Fruit fly (Drosophila melanogaster) whole organism, embryonic: ENCODE measurements around the gene jdp.

ENCODE experiments used
- ATbp ChIP-seq: fragments of 200-800 bp; sonication (Bioruptor generic); optimal IDR thresholded peaks from 2 replicates; lab custom pipeline; 2017; ENCODE audit warnings: missing biosample characterization, mild to moderate bottlenecking, missing genetic modification characterization, missing genetic modification reagents
- Atf-2 ChIP-seq: fragments of 200-800 bp; sonication (Bioruptor generic); optimal IDR thresholded peaks from 2 replicates; lab custom pipeline; 2016; ENCODE audit warnings: missing biosample characterization, missing genetic modification characterization
- CG1024 ChIP-seq: fragments of 200-800 bp; sonication (Bioruptor generic); IDR thresholded peaks from 2 replicates; pipeline ENCODE4 v1.3.6; 2022; ENCODE audit warnings: missing biosample characterization, missing genetic modification characterization
- CG11085 ChIP-seq: fragments of 200-800 bp; sonication (Bioruptor generic); IDR thresholded peaks from 2 replicates; pipeline ENCODE4 v1.3.6; 2022; ENCODE audit warnings: missing biosample characterization, missing genetic modification characterization
- CG11456 ChIP-seq: fragments of 200-800 bp; sonication (Bioruptor generic); IDR thresholded peaks from 3 replicates; pipeline ENCODE4 v1.3.6; 2022; ENCODE audit warnings: missing biosample characterization, missing genetic modification characterization
- CG11723 ChIP-seq: fragments of 200-800 bp; sonication (Bioruptor generic); optimal IDR thresholded peaks from 2 replicates; lab custom pipeline; 2017; ENCODE audit warnings: missing biosample characterization, mild to moderate bottlenecking, missing genetic modification characterization
- CG12155 ChIP-seq: fragments of 200-800 bp; sonication (Bioruptor generic); optimal IDR thresholded peaks from 3 replicates; lab custom pipeline; 2016; ENCODE audit warnings: missing biosample characterization, missing genetic modification characterization
- CG13123 ChIP-seq: fragments of 200-800 bp; sonication (Bioruptor generic); optimal IDR thresholded peaks from 2 replicates; lab custom pipeline; 2016; ENCODE audit warnings: missing biosample characterization, missing genetic modification characterization
- CG13894 ChIP-seq: fragments of 200-800 bp; sonication (Bioruptor generic); optimal IDR thresholded peaks from 3 replicates; lab custom pipeline; 2018; ENCODE audit warnings: missing biosample characterization, mild to moderate bottlenecking, missing genetic modification characterization, moderate library complexity
- CG17385 ChIP-seq: fragments of 200-800 bp; sonication (Bioruptor generic); optimal IDR thresholded peaks from 3 replicates; lab custom pipeline; 2018; ENCODE audit warnings: missing biosample characterization, mild to moderate bottlenecking, missing genetic modification characterization
- CG17829 ChIP-seq: fragments of 200-800 bp; optimal IDR thresholded peaks from 2 replicates; lab custom pipeline; 2019; ENCODE audit warnings: missing biosample characterization, mild to moderate bottlenecking, missing genetic modification characterization, moderate library complexity
- CG18262 ChIP-seq: fragments of 200-800 bp; optimal IDR thresholded peaks from 3 replicates; lab custom pipeline; 2019; ENCODE audit warnings: missing biosample characterization, mild to moderate bottlenecking, missing genetic modification characterization, moderate library complexity
- CG1832 ChIP-seq: fragments of 200-800 bp; sonication (Bioruptor generic); optimal IDR thresholded peaks from 2 replicates; lab custom pipeline; 2017; ENCODE audit warnings: missing biosample characterization, mild to moderate bottlenecking, missing genetic modification characterization, inconsistent platforms
- CG18619 ChIP-seq: fragments of 200-800 bp; sonication (Bioruptor generic); optimal IDR thresholded peaks from 3 replicates; lab custom pipeline; 2017; ENCODE audit warnings: missing biosample characterization, mild to moderate bottlenecking, missing genetic modification characterization
- CG2889 ChIP-seq: fragments of 200-800 bp; sonication (Bioruptor generic); IDR thresholded peaks from 3 replicates; pipeline ENCODE4 v1.3.6; 2022; ENCODE audit warnings: missing biosample characterization, missing genetic modification characterization
- CG31388 ChIP-seq: fragments of 200-800 bp; sonication (Bioruptor generic); optimal IDR thresholded peaks from 2 replicates; lab custom pipeline; 2016; ENCODE audit warnings: missing biosample characterization, missing genetic modification characterization
- CG7928 ChIP-seq: fragments of 200-800 bp; sonication (Bioruptor generic); optimal IDR thresholded peaks from 2 replicates; lab custom pipeline; 2017; ENCODE audit warnings: missing biosample characterization, mild to moderate bottlenecking, missing genetic modification characterization
- CG8478 ChIP-seq: fragments of >200 bp; optimal IDR thresholded peaks from 2 replicates; lab custom pipeline; 2018
- CG9797 ChIP-seq: fragments of 200-800 bp; sonication (Bioruptor generic); optimal IDR thresholded peaks from 3 replicates; lab custom pipeline; 2018; ENCODE audit warnings: missing biosample characterization, mild to moderate bottlenecking, missing genetic modification characterization
- D ChIP-seq, 2 experiments: fragments of 200-800 bp in 1 of 2; fragments of >200 bp in 1 of 2; sonication (Bioruptor generic) in 1 of 2; optimal IDR thresholded peaks; 2 replicates in 1 of 2; 3 replicates in 1 of 2; lab custom pipeline; 2017; ENCODE audit warnings: mild to moderate bottlenecking in 1 of 2, missing biosample characterization in 1 of 2, missing genetic modification characterization in 1 of 2, missing genetic modification reagents in 1 of 2
- Deaf1 ChIP-seq: fragments of 200-800 bp; optimal IDR thresholded peaks from 3 replicates; lab custom pipeline; 2019; ENCODE audit warnings: missing biosample characterization, mild to moderate bottlenecking, missing genetic modification characterization, moderate library complexity
- Dll ChIP-seq: fragments of 200-800 bp; sonication (Bioruptor generic); IDR thresholded peaks from 4 replicates; pipeline ENCODE4 v1.3.6; 2022; ENCODE audit warnings: missing biosample characterization, missing genetic modification characterization; ENCODE audit not compliant: partially characterized antibody
- ERR ChIP-seq: fragments of 200-800 bp; sonication (Bioruptor generic); optimal IDR thresholded peaks from 2 replicates; lab custom pipeline; 2016; ENCODE audit warnings: missing biosample characterization, missing genetic modification characterization
- Gug ChIP-seq: fragments of 200-800 bp; sonication (Bioruptor generic); IDR thresholded peaks from 4 replicates; pipeline ENCODE4 v1.3.6; 2022; ENCODE audit warnings: missing biosample characterization, missing genetic modification characterization
- Jarid2 ChIP-seq: fragments of 200-800 bp; sonication (Bioruptor generic); optimal IDR thresholded peaks from 3 replicates; lab custom pipeline; 2017; ENCODE audit warnings: mild to moderate bottlenecking, missing biosample characterization, missing genetic modification reagents, missing genetic modification characterization
- Kr ChIP-seq: fragments of 200-800 bp; sonication (Bioruptor generic); optimal IDR thresholded peaks from 2 replicates; lab custom pipeline; 2017; ENCODE audit warnings: missing biosample characterization, mild to moderate bottlenecking, missing genetic modification characterization
- Oli ChIP-seq: fragments of 200-800 bp; sonication (Bioruptor generic); optimal IDR thresholded peaks from 2 replicates; lab custom pipeline; 2018; ENCODE audit warnings: missing biosample characterization, mild to moderate bottlenecking, missing genetic modification characterization, moderate library complexity
- Pdp1 ChIP-seq, 2 experiments: fragments of 200-800 bp; sonication (Bioruptor generic); optimal IDR thresholded peaks; 3 replicates each; lab custom pipeline; 2016; ENCODE audit warnings: missing biosample characterization in 2 of 2, missing genetic modification characterization in 2 of 2, mild to moderate bottlenecking in 1 of 2, moderate library complexity in 1 of 2
- Ravus ChIP-seq: fragments of 200-800 bp; sonication (Bioruptor generic); IDR thresholded peaks from 2 replicates; pipeline ENCODE4 v1.3.6; 2022; ENCODE audit warnings: missing biosample characterization, missing genetic modification characterization
- Rfx ChIP-seq: fragments of 200-800 bp; sonication (Bioruptor generic); IDR thresholded peaks from 2 replicates; pipeline ENCODE4 v1.3.6; 2022; ENCODE audit warnings: missing biosample characterization, missing genetic modification characterization
- Side ChIP-seq: fragments of 200-800 bp; sonication (Bioruptor generic); optimal IDR thresholded peaks from 2 replicates; lab custom pipeline; 2016; ENCODE audit warnings: missing biosample characterization, missing genetic modification characterization
- Taf1 ChIP-seq: fragments of 200-800 bp; sonication (Bioruptor generic); IDR thresholded peaks from 2 replicates; pipeline ENCODE4 v1.3.6; 2022; ENCODE audit warnings: missing biosample characterization, missing genetic modification characterization
- ab ChIP-seq: fragments of 200-800 bp; sonication (Bioruptor generic); optimal IDR thresholded peaks from 2 replicates; lab custom pipeline; 2016; ENCODE audit warnings: missing biosample characterization, missing genetic modification characterization
- bigmax ChIP-seq: fragments of 200-800 bp; sonication (Bioruptor generic); optimal IDR thresholded peaks from 2 replicates; lab custom pipeline; 2018; ENCODE audit warnings: missing biosample characterization, mild to moderate bottlenecking, missing genetic modification characterization
- chinmo ChIP-seq: fragments of 200-800 bp; sonication (Bioruptor generic); IDR thresholded peaks from 4 replicates; pipeline ENCODE4 v1.3.6; 2022; ENCODE audit warnings: missing biosample characterization, missing genetic modification characterization; ENCODE audit not compliant: partially characterized antibody
- da ChIP-seq: fragments of 200-800 bp; sonication (Bioruptor generic); optimal IDR thresholded peaks from 2 replicates; lab custom pipeline; 2016; ENCODE audit warnings: missing biosample characterization, missing genetic modification characterization
- fd96Cb ChIP-seq: fragments of 200-800 bp; sonication (Bioruptor generic); optimal IDR thresholded peaks from 2 replicates; lab custom pipeline; 2018; ENCODE audit warnings: missing biosample characterization, mild to moderate bottlenecking, missing genetic modification characterization, moderate library complexity
- grn ChIP-seq: fragments of 200-800 bp; sonication (Bioruptor generic); optimal IDR thresholded peaks from 3 replicates; lab custom pipeline; 2017; ENCODE audit warnings: missing biosample characterization, missing genetic modification characterization
- hb ChIP-seq: fragments of 200-800 bp; sonication (Bioruptor generic); IDR thresholded peaks from 3 replicates; pipeline ENCODE4 v1.3.6; 2022; ENCODE audit warnings: missing biosample characterization, missing genetic modification characterization; ENCODE audit not compliant: partially characterized antibody
- hkb ChIP-seq, 2 experiments: fragments of 200-800 bp in 1 of 2; fragments of >200 bp in 1 of 2; sonication (Bioruptor generic) in 1 of 2; IDR thresholded peaks in 1 of 2; optimal IDR thresholded peaks in 1 of 2; 2 replicates each; pipeline versions ENCODE4 v1.3.6 to Lab custom; 2017 to 2022; ENCODE audit warnings: missing biosample characterization in 1 of 2, missing genetic modification characterization in 1 of 2
- ken ChIP-seq: fragments of 200-800 bp; sonication (Bioruptor generic); IDR thresholded peaks from 3 replicates; pipeline ENCODE4 v1.3.6; 2022; ENCODE audit warnings: missing biosample characterization, missing genetic modification characterization
- lola ChIP-seq, 3 experiments: fragments of >200 bp in 2 of 3; fragments of 200-800 bp in 1 of 3; sonication (Bioruptor generic) in 1 of 3; optimal IDR thresholded peaks; 2 replicates each; lab custom pipeline; 2017 to 2019; ENCODE audit warnings: missing biosample characterization in 3 of 3, missing genetic modification characterization in 3 of 3, mild to moderate bottlenecking in 1 of 3, moderate library complexity in 1 of 3
- phol ChIP-seq: fragments of 200-800 bp; sonication (Bioruptor generic); optimal IDR thresholded peaks from 3 replicates; lab custom pipeline; 2018; ENCODE audit warnings: missing biosample characterization, mild to moderate bottlenecking, missing genetic modification characterization, moderate library complexity
- pum ChIP-seq: fragments of 200-800 bp; sonication (Bioruptor generic); optimal IDR thresholded peaks from 2 replicates; lab custom pipeline; 2016; ENCODE audit warnings: missing biosample characterization, missing genetic modification characterization
- pzg ChIP-seq: fragments of 200-800 bp; sonication (Bioruptor generic); optimal IDR thresholded peaks from 3 replicates; lab custom pipeline; 2018; ENCODE audit warnings: missing biosample characterization, mild to moderate bottlenecking, missing genetic modification characterization, moderate library complexity
- salm ChIP-seq: fragments of 200-800 bp; sonication (Bioruptor generic); optimal IDR thresholded peaks from 2 replicates; lab custom pipeline; 2018; ENCODE audit warnings: missing biosample characterization, mild to moderate bottlenecking, missing genetic modification characterization
- sisA ChIP-seq: fragments of 200-800 bp; sonication (Bioruptor generic); IDR thresholded peaks from 2 replicates; pipeline ENCODE4 v1.3.6; 2022; ENCODE audit warnings: missing biosample characterization, missing genetic modification characterization
- tap ChIP-seq: fragments of 200-800 bp; optimal IDR thresholded peaks from 3 replicates; lab custom pipeline; 2019; ENCODE audit warnings: missing biosample characterization, mild to moderate bottlenecking, missing genetic modification characterization, moderate library complexity
- twi ChIP-seq: fragments of 200-800 bp; optimal IDR thresholded peaks from 2 replicates; lab custom pipeline; 2019; ENCODE audit warnings: missing biosample characterization, mild to moderate bottlenecking, missing genetic modification characterization, moderate library complexity
- unc-4 ChIP-seq: fragments of 200-800 bp; sonication (Bioruptor generic); IDR thresholded peaks from 2 replicates; pipeline ENCODE4 v1.3.6; 2022; ENCODE audit warnings: missing biosample characterization, missing genetic modification characterization; ENCODE audit not compliant: partially characterized antibody

jdp gene

dm6 chr3R:30531129-30531708, 4.4 kb upstream of the jdp start (continued):
- no peak for TF ChIP-seq Gug (GFP tag; lab: Robert Waterston, UW)
- no peak for TF ChIP-seq bigmax (GFP tag; lab: Kevin White, UChicago)
- peak; percentile 15 for TF ChIP-seq CG17829 (tag; lab: Kevin White, UChicago)
- TF ChIP-seq CG2889 (GFP tag; lab: Robert Waterston, UW): no peak
- no peak for TF ChIP-seq Dll (GFP tag; lab: Robert Waterston, UW)
- no peak for TF ChIP-seq chinmo (GFP tag; lab: Robert Waterston, UW)
- TF ChIP-seq salm (tag; lab: Kevin White, UChicago): no peak
- no peak for TF ChIP-seq tap (tag; lab: Kevin White, UChicago)
- TF ChIP-seq CG1024: no peak
- no peak for TF ChIP-seq Jarid2 (GFP tag; lab: Kevin White, UChicago)
- no peak for TF ChIP-seq CG31388 (GFP tag; lab: Kevin White, UChicago)
- TF ChIP-seq fd96Cb (tag; lab: Kevin White, UChicago): peak; percentile 27
- no peak for TF ChIP-seq lola (GFP tag; optimal IDR thresholded peaks at IDR 0.05; lab: Kevin White, UChicago)
- no peak for TF ChIP-seq CG18619
- no peak for TF ChIP-seq hkb (optimal IDR thresholded peaks at IDR 0.05; lab: Kevin White, UChicago)
- no peak for TF ChIP-seq hkb (GFP tag; IDR thresholded peaks at IDR 0.05; lab: Robert Waterston, UW)
- TF ChIP-seq Side (GFP tag; lab: Kevin White, UChicago): no peak
- no peak for TF ChIP-seq CG7928
- TF ChIP-seq grn: no peak
- TF ChIP-seq CG11456 (GFP tag; lab: Robert Waterston, UW): no peak
- peak; percentile 37 for TF ChIP-seq CG18262 (tag; lab: Kevin White, UChicago)
- peak; percentile 40 for TF ChIP-seq phol (tag; lab: Kevin White, UChicago)
- TF ChIP-seq ab: no peak
- no peak for TF ChIP-seq pum (GFP tag; lab: Kevin White, UChicago)
- TF ChIP-seq CG1832 (GFP tag; lab: Kevin White, UChicago): no peak
- no peak for TF ChIP-seq CG12155 (GFP tag; lab: Kevin White, UChicago)
- TF ChIP-seq CG13123: no peak
- TF ChIP-seq ERR (GFP tag; lab: Kevin White, UChicago): no peak
- TF ChIP-seq twi (tag; lab: Kevin White, UChicago): no peak
- TF ChIP-seq sisA (GFP tag; lab: Robert Waterston, UW): no peak
- TF ChIP-seq ATbp (GFP tag; lab: Kevin White, UChicago): no peak
- peak; percentile 10 for TF ChIP-seq Oli (tag; lab: Kevin White, UChicago)
- TF ChIP-seq Rfx (GFP tag; lab: Robert Waterston, UW): no peak
- TF ChIP-seq Kr: no peak
- TF ChIP-seq ken (GFP tag; lab: Robert Waterston, UW): no peak
- no peak for TF ChIP-seq Deaf1
- no peak for TF ChIP-seq CG9797 (GFP tag; lab: Kevin White, UChicago)
- no peak for TF ChIP-seq CG17385 (GFP tag; lab: Kevin White, UChicago)
- TF ChIP-seq da (GFP tag; lab: Kevin White, UChicago): no peak
- no peak for TF ChIP-seq CG8478 (lab: Kevin White, UChicago)
- TF ChIP-seq D (optimal IDR thresholded peaks at IDR 0.05; lab: Kevin White, UChicago): no peak
- peak; percentile 9 for TF ChIP-seq D (GFP tag; optimal IDR thresholded peaks at IDR 0.05; lab: Kevin White, UChicago)
- no peak for TF ChIP-seq hb (GFP tag; lab: Robert Waterston, UW)
- TF ChIP-seq Ravus (GFP tag; lab: Robert Waterston, UW): no peak
- TF ChIP-seq CG11723 (GFP tag; lab: Kevin White, UChicago): no peak
- no peak for TF ChIP-seq Atf-2
- no peak for TF ChIP-seq unc-4 (GFP tag; lab: Robert Waterston, UW)
- no peak for TF ChIP-seq Taf1 (GFP tag; lab: Robert Waterston, UW)
- no peak for TF ChIP-seq CG11085 (GFP tag; lab: Robert Waterston, UW)
- TF ChIP-seq CG13894 (tag; lab: Kevin White, UChicago): no peak
- TF ChIP-seq pzg (GFP tag; lab: Kevin White, UChicago): no peak
- no peak for TF ChIP-seq Pdp1 (GFP tag; optimal IDR thresholded peaks at IDR 0.05; lab: Kevin White, UChicago)
